Fruit fly (Drosophila melanogaster) whole organism, embryonic: Measurements from ENCODE around the gene Cyp313a4.
A peak's percentile ranks its signal among the peaks of the same experiment; 100 is the strongest.

Experiments
- Atf3 ChIP-seq: fragments of 200-800 bp; sonication (Bioruptor generic); optimal IDR thresholded peaks from 3 replicates; lab custom pipeline; 2016; ENCODE audit warnings: missing biosample characterization, missing genetic modification characterization
- Blimp-1 ChIP-seq: fragments of 200-800 bp; sonication (Bioruptor generic); optimal IDR thresholded peaks from 3 replicates; lab custom pipeline; 2018; ENCODE audit warnings: missing biosample characterization, missing genetic modification characterization, mild to moderate bottlenecking, moderate library complexity, missing genetic modification reagents
- CG10462 ChIP-seq: fragments of 200-800 bp; sonication (Bioruptor generic); optimal IDR thresholded peaks from 2 replicates; lab custom pipeline; 2016; ENCODE audit warnings: missing biosample characterization, missing genetic modification characterization
- CG10979 ChIP-seq: fragments of 200-800 bp; sonication (Bioruptor generic); optimal IDR thresholded peaks from 2 replicates; lab custom pipeline; 2018; ENCODE audit warnings: missing biosample characterization, mild to moderate bottlenecking, missing genetic modification characterization, moderate library complexity
- CG11504 ChIP-seq: fragments of 200-800 bp; sonication (Bioruptor generic); optimal IDR thresholded peaks from 3 replicates; lab custom pipeline; 2019; ENCODE audit warnings: missing biosample characterization, mild to moderate bottlenecking, missing genetic modification characterization, moderate library complexity
- CG12219 ChIP-seq: fragments of 200-800 bp; sonication (Bioruptor generic); optimal IDR thresholded peaks from 3 replicates; lab custom pipeline; 2018; ENCODE audit warnings: missing biosample characterization, mild to moderate bottlenecking, missing genetic modification characterization
- CG12769 ChIP-seq: fragments of 200-800 bp; sonication (Bioruptor generic); optimal IDR thresholded peaks from 2 replicates; lab custom pipeline; 2019; ENCODE audit warnings: missing biosample characterization, mild to moderate bottlenecking, missing genetic modification characterization, moderate library complexity
- CG14014 ChIP-seq: fragments of 200-800 bp; sonication (Bioruptor generic); IDR thresholded peaks from 2 replicates; pipeline ENCODE4 v1.3.6; 2022; ENCODE audit warnings: missing biosample characterization, missing genetic modification characterization
- CG18764 ChIP-seq: fragments of 200-800 bp; sonication (Bioruptor generic); optimal IDR thresholded peaks from 3 replicates; lab custom pipeline; 2016; ENCODE audit warnings: missing biosample characterization, missing genetic modification characterization
- CG2678 ChIP-seq: fragments of 200-800 bp; sonication (Bioruptor generic); optimal IDR thresholded peaks from 3 replicates; lab custom pipeline; 2019; ENCODE audit warnings: missing biosample characterization, mild to moderate bottlenecking, missing genetic modification characterization, moderate library complexity
- CG30431 ChIP-seq: fragments of 200-800 bp; sonication (Bioruptor generic); optimal IDR thresholded peaks from 2 replicates; lab custom pipeline; 2017; ENCODE audit warnings: missing biosample characterization, missing genetic modification characterization
- CG4820 ChIP-seq: fragments of 200-800 bp; sonication (Bioruptor generic); optimal IDR thresholded peaks from 3 replicates; lab custom pipeline; 2016; ENCODE audit warnings: missing biosample characterization, missing genetic modification characterization
- CG6272 ChIP-seq: fragments of 200-800 bp; sonication (Bioruptor generic); IDR thresholded peaks from 2 replicates; pipeline ENCODE4 v1.3.6; 2022; ENCODE audit warnings: missing biosample characterization, missing genetic modification characterization
- CG7786 ChIP-seq: fragments of 200-800 bp; sonication (Bioruptor generic); optimal IDR thresholded peaks from 2 replicates; lab custom pipeline; 2016; ENCODE audit warnings: missing biosample characterization, missing genetic modification characterization
- CG8281 ChIP-seq: fragments of 200-800 bp; sonication (Bioruptor generic); optimal IDR thresholded peaks from 2 replicates; lab custom pipeline; 2018; ENCODE audit warnings: missing biosample characterization, mild to moderate bottlenecking, missing genetic modification characterization, moderate library complexity
- CG8359 ChIP-seq: fragments of 200-800 bp; sonication (Bioruptor generic); optimal IDR thresholded peaks from 2 replicates; lab custom pipeline; 2017; ENCODE audit warnings: missing biosample characterization, mild to moderate bottlenecking, missing genetic modification characterization, borderline replicate concordance
- CG9215 ChIP-seq: fragments of 200-800 bp; sonication (Bioruptor generic); IDR thresholded peaks from 2 replicates; pipeline ENCODE4 v1.3.6; 2022; ENCODE audit warnings: missing biosample characterization, missing genetic modification characterization
- HLH54F ChIP-seq: fragments of 200-800 bp; sonication (Bioruptor generic); optimal IDR thresholded peaks from 3 replicates; lab custom pipeline; 2016; ENCODE audit warnings: missing biosample characterization, missing genetic modification characterization
- Hand ChIP-seq: fragments of 200-800 bp; sonication (Bioruptor generic); optimal IDR thresholded peaks from 2 replicates; lab custom pipeline; 2017; ENCODE audit warnings: mild to moderate bottlenecking, missing biosample characterization, missing genetic modification reagents, missing genetic modification characterization
- Hsf ChIP-seq: fragments of 200-800 bp; sonication (Bioruptor generic); optimal IDR thresholded peaks from 3 replicates; lab custom pipeline; 2016; ENCODE audit warnings: missing biosample characterization, missing genetic modification characterization
- Kr ChIP-seq: fragments of 200-800 bp; sonication (Bioruptor generic); optimal IDR thresholded peaks from 2 replicates; lab custom pipeline; 2017; ENCODE audit warnings: missing biosample characterization, mild to moderate bottlenecking, missing genetic modification characterization
- MESR4 ChIP-seq: fragments of 200-800 bp; sonication (Bioruptor generic); optimal IDR thresholded peaks from 2 replicates; lab custom pipeline; 2018; ENCODE audit warnings: missing biosample characterization, mild to moderate bottlenecking, missing genetic modification characterization, moderate library complexity
- Max ChIP-seq: fragments of 200-800 bp; sonication (Bioruptor generic); optimal IDR thresholded peaks from 2 replicates; lab custom pipeline; 2016; ENCODE audit warnings: missing biosample characterization, mild to moderate bottlenecking, missing genetic modification characterization
- Meics ChIP-seq: fragments of 200-800 bp; sonication (Bioruptor generic); optimal IDR thresholded peaks from 2 replicates; lab custom pipeline; 2017; ENCODE audit warnings: missing biosample characterization, mild to moderate bottlenecking, missing genetic modification characterization
- NK7.1 ChIP-seq: fragments of 200-800 bp; sonication (Bioruptor generic); optimal IDR thresholded peaks from 3 replicates; lab custom pipeline; 2016; ENCODE audit warnings: missing biosample characterization, missing genetic modification characterization
- Neu2 ChIP-seq: fragments of 200-800 bp; sonication (Bioruptor generic); optimal IDR thresholded peaks from 3 replicates; lab custom pipeline; 2016; ENCODE audit warnings: missing biosample characterization, missing genetic modification characterization, borderline replicate concordance
- Nf-YC ChIP-seq: fragments of 200-800 bp; optimal IDR thresholded peaks from 3 replicates; lab custom pipeline; 2019; ENCODE audit warnings: missing biosample characterization, mild to moderate bottlenecking, missing genetic modification characterization, moderate library complexity
- Oaz ChIP-seq: fragments of 200-800 bp; sonication (Bioruptor generic); IDR thresholded peaks from 2 replicates; pipeline ENCODE4 v1.3.6; 2022; ENCODE audit warnings: missing biosample characterization, missing genetic modification characterization
- Rx ChIP-seq: fragments of 200-800 bp; sonication (Bioruptor generic); IDR thresholded peaks from 2 replicates; pipeline ENCODE4 v1.3.6; 2022; ENCODE audit warnings: missing biosample characterization, missing genetic modification characterization
- Sox102F ChIP-seq: fragments of 200-800 bp; sonication (Bioruptor generic); optimal IDR thresholded peaks from 2 replicates; lab custom pipeline; 2018; ENCODE audit warnings: missing biosample characterization, mild to moderate bottlenecking, missing genetic modification characterization, moderate library complexity
- Spps ChIP-seq: fragments of 200-800 bp; sonication (Bioruptor generic); optimal IDR thresholded peaks from 2 replicates; lab custom pipeline; 2018; ENCODE audit warnings: missing biosample characterization, mild to moderate bottlenecking, missing genetic modification characterization
- az2 ChIP-seq: fragments of 200-800 bp; sonication (Bioruptor generic); optimal IDR thresholded peaks from 3 replicates; lab custom pipeline; 2016; ENCODE audit warnings: missing biosample characterization, missing genetic modification characterization
- cad ChIP-seq: fragments of >200 bp; optimal IDR thresholded peaks from 2 replicates; lab custom pipeline; 2017; ENCODE audit warnings: missing biosample characterization, missing genetic modification characterization
- ci ChIP-seq: fragments of 200-800 bp; sonication (Bioruptor generic); IDR thresholded peaks from 3 replicates; pipeline ENCODE4 v1.3.6; 2022; ENCODE audit warnings: missing biosample characterization, missing genetic modification characterization
- crp ChIP-seq, 2 experiments: fragments of 200-800 bp; sonication (Bioruptor generic); optimal IDR thresholded peaks; 2 replicates in 1 of 2; 3 replicates in 1 of 2; lab custom pipeline; 2017; ENCODE audit warnings: missing biosample characterization in 2 of 2, missing genetic modification characterization in 2 of 2, mild to moderate bottlenecking in 1 of 2, moderate library complexity in 1 of 2
- da ChIP-seq: fragments of 200-800 bp; sonication (Bioruptor generic); optimal IDR thresholded peaks from 2 replicates; lab custom pipeline; 2016; ENCODE audit warnings: missing biosample characterization, missing genetic modification characterization
- dpn ChIP-seq, 2 experiments: fragments of 200-800 bp; sonication (Bioruptor generic); optimal IDR thresholded peaks; 3 replicates each; lab custom pipeline; 2016; ENCODE audit warnings: missing biosample characterization in 2 of 2, missing genetic modification characterization in 2 of 2
- exex ChIP-seq: fragments of 200-800 bp; sonication (Bioruptor generic); optimal IDR thresholded peaks from 4 replicates; lab custom pipeline; 2018; ENCODE audit warnings: missing biosample characterization, mild to moderate bottlenecking, missing genetic modification characterization, moderate library complexity
- fru ChIP-seq: fragments of >200 bp; optimal IDR thresholded peaks from 2 replicates; lab custom pipeline; 2017
- gem ChIP-seq: fragments of 200-800 bp; sonication (Bioruptor generic); optimal IDR thresholded peaks from 2 replicates; lab custom pipeline; 2019; ENCODE audit warnings: missing biosample characterization, mild to moderate bottlenecking, missing genetic modification characterization, moderate library complexity
- gfzf ChIP-seq: fragments of 200-800 bp; sonication (Bioruptor generic); optimal IDR thresholded peaks from 2 replicates; lab custom pipeline; 2016; ENCODE audit warnings: missing biosample characterization, mild to moderate bottlenecking, missing genetic modification characterization, moderate library complexity
- h ChIP-seq: fragments of >200 bp; optimal IDR thresholded peaks from 2 replicates; lab custom pipeline; 2017
- pfk ChIP-seq: fragments of 200-800 bp; sonication (Bioruptor generic); optimal IDR thresholded peaks from 2 replicates; lab custom pipeline; 2018; ENCODE audit warnings: missing biosample characterization, mild to moderate bottlenecking, missing genetic modification characterization, moderate library complexity
- prd ChIP-seq, 3 experiments: fragments of >200 bp in 2 of 3; fragments of 200-800 bp in 1 of 3; sonication (Bioruptor generic) in 1 of 3; optimal IDR thresholded peaks in 2 of 3; IDR thresholded peaks in 1 of 3; 2 replicates in 2 of 3; 3 replicates in 1 of 3; pipeline versions ENCODE4 v1.3.6 to Lab custom; 2017 to 2022; ENCODE audit warnings: missing biosample characterization in 1 of 3, missing genetic modification characterization in 1 of 3
- ro ChIP-seq: fragments of 200-800 bp; sonication (Bioruptor generic); IDR thresholded peaks from 2 replicates; pipeline ENCODE4 v1.3.6; 2022; ENCODE audit warnings: missing biosample characterization, missing genetic modification characterization
- seq ChIP-seq: fragments of 200-800 bp; sonication (Bioruptor generic); IDR thresholded peaks from 2 replicates; pipeline ENCODE4 v1.3.6; 2022; ENCODE audit warnings: missing biosample characterization, missing genetic modification characterization
- tin ChIP-seq: fragments of 200-800 bp; sonication (Bioruptor generic); optimal IDR thresholded peaks from 3 replicates; lab custom pipeline; 2016; ENCODE audit warnings: missing biosample characterization, missing genetic modification characterization
- tup ChIP-seq: fragments of 200-800 bp; sonication (Bioruptor generic); optimal IDR thresholded peaks from 2 replicates; lab custom pipeline; 2016; ENCODE audit warnings: missing biosample characterization, mild to moderate bottlenecking, missing genetic modification characterization, moderate library complexity
- tx ChIP-seq: fragments of 200-800 bp; sonication (Bioruptor generic); optimal IDR thresholded peaks from 2 replicates; lab custom pipeline; 2016; ENCODE audit warnings: missing biosample characterization, missing genetic modification characterization
- wdn ChIP-seq: fragments of 200-800 bp; sonication (Bioruptor generic); IDR thresholded peaks from 2 replicates; pipeline ENCODE4 v1.3.6; 2022; ENCODE audit warnings: missing biosample characterization, missing genetic modification characterization

Gene Cyp313a4

DNA sequence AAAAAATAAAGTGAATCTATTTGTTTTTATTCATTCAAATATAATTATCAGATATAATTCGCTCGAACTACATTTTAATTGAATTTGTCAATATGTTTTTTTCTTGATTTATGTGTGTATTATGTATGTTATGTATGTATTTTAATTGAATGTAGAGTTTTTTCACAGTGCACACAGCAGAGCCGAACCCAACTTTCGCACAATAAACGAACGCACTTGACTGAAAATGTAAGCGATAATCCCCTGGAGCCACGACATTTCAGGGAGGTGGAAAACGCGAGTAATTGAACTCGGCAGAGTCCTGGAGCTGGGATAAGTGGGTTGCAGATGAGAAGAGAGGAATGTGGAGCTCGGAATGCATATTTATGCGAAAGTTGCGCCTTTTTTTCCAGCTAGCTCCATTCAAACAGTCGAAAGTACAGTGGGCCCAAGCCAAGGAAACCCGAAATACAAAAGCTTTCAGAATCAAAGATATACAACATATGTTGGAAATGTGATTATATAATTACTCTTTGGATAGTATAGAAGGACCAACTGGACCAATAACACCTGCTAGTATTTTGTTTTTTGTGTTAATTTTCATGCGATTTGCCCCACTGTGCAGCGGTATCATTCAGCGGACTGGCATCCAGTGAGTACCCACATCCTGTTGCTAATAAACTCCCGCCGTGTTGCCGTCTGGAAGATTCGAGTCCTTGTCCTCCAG, 46.9 kb upstream of the Cyp313a4 start (continued):
- TF ChIP-seq CG8281 (tag; lab: Kevin White, UChicago) (no peak), CG10979 (tag; lab: Kevin White, UChicago) (no peak), fru (lab: Kevin White, UChicago) (no peak), Max (GFP tag; lab: Kevin White, UChicago) (no peak), tin (GFP tag; lab: Kevin White, UChicago) (peak; percentile 9), da (GFP tag; lab: Kevin White, UChicago) (no peak), az2 (GFP tag; lab: Kevin White, UChicago) (peak; percentile 8), Hsf (GFP tag; lab: Kevin White, UChicago) (peak; percentile 12), ci (GFP tag; lab: Robert Waterston, UW) (peak; percentile 61; the same call in 2 of the 3 replicates), gem (tag; lab: Kevin White, UChicago) (peak; percentile 39), Neu2 (GFP tag; lab: Kevin White, UChicago) (no peak), h (lab: Kevin White, UChicago) (no peak), Blimp-1 (GFP tag; lab: Kevin White, UChicago) (no peak), CG4820 (GFP tag; lab: Kevin White, UChicago) (no peak), wdn (no peak), crp (GFP tag; optimal IDR thresholded peaks at IDR 0.05; lab: Kevin White, UChicago) (no peak), prd (optimal IDR thresholded peaks at IDR 0.05; lab: Kevin White, UChicago) (no peak), prd (GFP tag; IDR thresholded peaks at IDR 0.05; lab: Robert Waterston, UW) (peak; percentile 39; the same call in 2 of the 3 replicates), CG6272 (no peak), NK7.1 (GFP tag; lab: Kevin White, UChicago) (no peak), Sox102F (GFP tag; lab: Kevin White, UChicago) (peak; percentile 50), Kr (no peak), tx (GFP tag; lab: Kevin White, UChicago) (peak; percentile 21), CG11504 (tag; lab: Kevin White, UChicago) (peak; percentile 40), Meics (GFP tag; lab: Kevin White, UChicago) (peak; percentile 54), CG12219 (GFP tag; lab: Kevin White, UChicago) (peak; percentile 12), seq (GFP tag; lab: Robert Waterston, UW) (0 out of 2 replicates have a peak, but pooled peaks have one; percentile 19), CG9215 (GFP tag; lab: Robert Waterston, UW) (peak; percentile 33; the same call in 1 of the 2 replicates), exex (tag; lab: Kevin White, UChicago) (no peak), CG30431 (GFP tag; lab: Kevin White, UChicago) (no peak), Nf-YC (tag; lab: Kevin White, UChicago) (no peak), CG2678 (tag; lab: Kevin White, UChicago) (peak; percentile 36), CG18764 (no peak), CG7786 (GFP tag; lab: Kevin White, UChicago) (no peak), Atf3 (GFP tag; lab: Kevin White, UChicago) (no peak), CG10462 (GFP tag; lab: Kevin White, UChicago) (no peak), tup (no peak), Hand (GFP tag; lab: Kevin White, UChicago) (peak; percentile 30), CG14014 (GFP tag; lab: Robert Waterston, UW) (no peak), dpn (GFP tag; optimal IDR thresholded peaks at IDR 0.05; lab: Kevin White, UChicago) (peak; percentile 15 to 26), Rx (GFP tag; lab: Robert Waterston, UW) (peak; percentile 46; the same call in 1 of the 2 replicates), CG12769 (tag; lab: Kevin White, UChicago) (peak; percentile 57), ro (no peak), HLH54F (GFP tag; lab: Kevin White, UChicago) (no peak), MESR4 (GFP tag; lab: Kevin White, UChicago) (no peak), Oaz (GFP tag; lab: Robert Waterston, UW) (peak; percentile 22; the same call in 1 of the 2 replicates), Spps (no peak), cad (GFP tag; lab: Kevin White, UChicago) (no peak), gfzf (GFP tag; lab: Kevin White, UChicago) (no peak), pfk (GFP tag; lab: Kevin White, UChicago) (no peak), CG8359 (GFP tag; lab: Kevin White, UChicago) (no peak)
